Worm (Caenorhabditis elegans): ENCODE data around the gene K04G7.1.

DNA sequence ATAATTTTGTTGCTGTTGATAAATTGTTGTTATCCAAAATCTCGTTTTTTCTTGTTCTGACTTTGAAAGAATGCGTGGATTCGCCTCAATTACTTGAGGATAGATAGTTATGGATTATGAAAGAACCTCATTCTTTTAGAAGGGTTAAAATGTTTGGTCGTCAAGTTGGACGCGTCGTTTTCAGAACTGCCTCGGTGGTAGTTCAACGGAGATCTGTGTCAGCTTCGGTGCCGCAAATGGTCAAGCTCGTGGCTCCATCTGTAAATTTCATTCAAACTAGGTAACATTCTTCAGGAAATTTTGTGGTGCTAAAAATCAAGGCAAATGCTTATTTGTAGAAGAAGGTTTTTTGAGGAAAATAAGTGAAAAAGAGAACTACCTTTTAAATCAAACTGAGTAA, 18.1 kb downstream of the K04G7.1 start, which contains the start of gene ndab-2:
- TF ChIP-seq nhr-76 (tag; optimal IDR thresholded peaks at IDR 0.05): no peak
- TF ChIP-seq nhr-237 (tag; optimal IDR thresholded peaks at IDR 0.05): no peak
